Fruit fly (Drosophila melanogaster): ENCODE results near the gene CG15599.

CG15599 gene

dm6 chrX:15688757-15689156 is at the start of gene CG15599:
CG15599 (minus strand) TSS chrX:15688857.
- no peak for TF ChIP-seq CG9705 (GFP tag; optimal IDR thresholded peaks at IDR 0.05)
- no peak for TF ChIP-seq fru (GFP tag; optimal IDR thresholded peaks at IDR 0.05)
- no peak for TF ChIP-seq h (GFP tag; optimal IDR thresholded peaks at IDR 0.05)
- TF ChIP-seq foxo (GFP tag; optimal IDR thresholded peaks at IDR 0.05) = no peak
- no peak for TF ChIP-seq N (GFP tag; optimal IDR thresholded peaks at IDR 0.05)
- no peak for TF ChIP-seq dl (GFP tag; optimal IDR thresholded peaks at IDR 0.05; ENCODE audit: insufficient read depth in 1 of 2, partially characterized antibody in 2 of 2)
- TF ChIP-seq br (GFP tag; optimal IDR thresholded peaks at IDR 0.05) = no peak
- no peak for TF ChIP-seq dmrt93B (GFP tag; optimal IDR thresholded peaks at IDR 0.05)
- no peak for TF ChIP-seq HLH106 (tag; optimal IDR thresholded peaks at IDR 0.05)

- TF ChIP-seq Dif (GFP tag; optimal IDR thresholded peaks at IDR 0.05; ENCODE audit: partially characterized antibody) (no peak), HLH106 (tag; optimal IDR thresholded peaks at IDR 0.05) (peak; percentile 5), Myc (optimal IDR thresholded peaks at IDR 0.05) (peak; percentile 81), woc (GFP tag; optimal IDR thresholded peaks at IDR 0.05) (peak; percentile 37)
These were observed 48.5 kb upstream of the CG15599 start, which contains the start of gene Arp6 for dm6 chrX:15737110-15737509. Arp6 (minus strand) TSS chrX:15737120.

dm6 chrX:15733995-15734394 is 45.3 kb upstream of the CG15599 start, which contains the start of the genes CG12379 and MagR:
CG12379 (minus strand) TSS chrX:15733996.
MagR (plus strand) TSS chrX:15734270.
- TF ChIP-seq psq (GFP tag; optimal IDR thresholded peaks at IDR 0.05) (peak; percentile 32), dmrt93B (GFP tag; optimal IDR thresholded peaks at IDR 0.05) (no peak), fru (GFP tag; optimal IDR thresholded peaks at IDR 0.05) (peak; percentile 71), dsf (GFP tag; optimal IDR thresholded peaks at IDR 0.05; ENCODE audit: borderline replicate concordance) (no peak), Hr83 (GFP tag; optimal IDR thresholded peaks at IDR 0.05; ENCODE audit: poor library complexity, severe bottlenecking) (no peak), Abd-B (GFP tag; optimal IDR thresholded peaks at IDR 0.05) (no peak), jim (GFP tag; optimal IDR thresholded peaks at IDR 0.05) (no peak), Dif (GFP tag; optimal IDR thresholded peaks at IDR 0.05; ENCODE audit: partially characterized antibody) (no peak), N (GFP tag; optimal IDR thresholded peaks at IDR 0.05) (no peak), sv (GFP tag; optimal IDR thresholded peaks at IDR 0.05) (peak; percentile 35), CG32264 (GFP tag; optimal IDR thresholded peaks at IDR 0.05) (no peak), usp (GFP tag; optimal IDR thresholded peaks at IDR 0.05) (no peak), tai (GFP tag; optimal IDR thresholded peaks at IDR 0.05) (no peak), h (GFP tag; optimal IDR thresholded peaks at IDR 0.05) (peak; percentile 73), woc (GFP tag; optimal IDR thresholded peaks at IDR 0.05) (peak; percentile 88), Myc (optimal IDR thresholded peaks at IDR 0.05) (peak; percentile 68), sage (GFP tag; optimal IDR thresholded peaks at IDR 0.05) (no peak), pan (optimal IDR thresholded peaks at IDR 0.05) (no peak), Sp1 (GFP tag; optimal IDR thresholded peaks at IDR 0.05) (peak; percentile 69), CrebA (GFP tag; optimal IDR thresholded peaks at IDR 0.05; ENCODE audit: borderline replicate concordance) (no peak), dl (GFP tag; optimal IDR thresholded peaks at IDR 0.05; ENCODE audit: insufficient read depth in 1 of 2, partially characterized antibody in 2 of 2) (no peak), CG9705 (GFP tag; optimal IDR thresholded peaks at IDR 0.05) (peak; percentile 71), Mio (GFP tag; optimal IDR thresholded peaks at IDR 0.05) (no peak), rgr (GFP tag; optimal IDR thresholded peaks at IDR 0.05) (peak; percentile 53), Rel (GFP tag; optimal IDR thresholded peaks at IDR 0.05) (no peak), Rel (tag; optimal IDR thresholded peaks at IDR 0.05) (peak; percentile 28), HLH106 (tag; optimal IDR thresholded peaks at IDR 0.05) (peak; percentile 81), Vsx2 (GFP tag; optimal IDR thresholded peaks at IDR 0.05; ENCODE audit: partially characterized antibody) (no peak), Dfd (GFP tag; optimal IDR thresholded peaks at IDR 0.05) (no peak), OdsH (GFP tag; optimal IDR thresholded peaks at IDR 0.05) (no peak), lola (GFP tag; optimal IDR thresholded peaks at IDR 0.05) (no peak), br (GFP tag; optimal IDR thresholded peaks at IDR 0.05) (peak; percentile 48), ey (GFP tag; optimal IDR thresholded peaks at IDR 0.05) (peak; percentile 57), Hnf4 (GFP tag; optimal IDR thresholded peaks at IDR 0.05) (no peak), GATAd (GFP tag; optimal IDR thresholded peaks at IDR 0.05) (no peak), brk (GFP tag; optimal IDR thresholded peaks at IDR 0.05) (no peak), Jra (GFP tag; optimal IDR thresholded peaks at IDR 0.05) (no peak), foxo (GFP tag; optimal IDR thresholded peaks at IDR 0.05) (peak in 1 of 2 experiments; percentile 59), Hr78 (GFP tag; optimal IDR thresholded peaks at IDR 0.05) (no peak)
